1 fruit fly cellular context compared by ENCODE assay signal in genomic region chr3R:8896740-8897139, dm6.
A peak's percentile ranks its signal among the peaks of the same experiment; 100 is the strongest.
TF ChIP-seq lines count a peak whose summit lies in the region.

No protein-coding gene starts in this region.

TF ChIP-seq in whole organism, embryonic, 481 proteins besides CTCF, POLR2A, EP300 and RAD21 (continued from another document and continues in another):
- TF ChIP-seq nerfin-2 (GFP tag; IDR thresholded peaks at IDR 0.05; lab: Robert Waterston, UW; ENCODE audit: partially characterized antibody), result no peak
- TF ChIP-seq Sox100B (GFP tag; optimal IDR thresholded peaks at IDR 0.05; lab: Kevin White, UChicago), result peak; percentile 58
- TF ChIP-seq CG15073 (GFP tag; optimal IDR thresholded peaks at IDR 0.05; lab: Kevin White, UChicago), result no peak
- TF ChIP-seq CG2202 (tag; optimal IDR thresholded peaks at IDR 0.05; lab: Kevin White, UChicago), result peak; percentile 11
- TF ChIP-seq chn (GFP tag; optimal IDR thresholded peaks at IDR 0.05; lab: Kevin White, UChicago), result peak; percentile 50
- TF ChIP-seq CG6854 (GFP tag; optimal IDR thresholded peaks at IDR 0.05; lab: Kevin White, UChicago), result peak; percentile 6
- TF ChIP-seq CG15601 (tag; optimal IDR thresholded peaks at IDR 0.05; lab: Kevin White, UChicago), result peak; percentile 55
- TF ChIP-seq btn (GFP tag; optimal IDR thresholded peaks at IDR 0.05; lab: Kevin White, UChicago), result peak; percentile 41
- TF ChIP-seq BEAF-32 (GFP tag; optimal IDR thresholded peaks at IDR 0.05; lab: Kevin White, UChicago), result no peak
- TF ChIP-seq pnt (GFP tag; optimal IDR thresholded peaks at IDR 0.05; lab: Kevin White, UChicago), result peak; percentile 61
- no peak for TF ChIP-seq ash1 (GFP tag; optimal IDR thresholded peaks at IDR 0.05; lab: Kevin White, UChicago)
- no peak for TF ChIP-seq Hand (GFP tag; optimal IDR thresholded peaks at IDR 0.05; lab: Kevin White, UChicago)
- no peak for TF ChIP-seq CG1024 (GFP tag; IDR thresholded peaks at IDR 0.05; lab: Robert Waterston, UW)
- TF ChIP-seq CG17802 (tag; optimal IDR thresholded peaks at IDR 0.05; lab: Kevin White, UChicago), result peak; percentile 29
- TF ChIP-seq CG8944 (GFP tag; optimal IDR thresholded peaks at IDR 0.05; lab: Kevin White, UChicago), result peak; percentile 60
- TF ChIP-seq zfh1 (GFP tag; IDR thresholded peaks at IDR 0.05; lab: Robert Waterston, UW), result peak; percentile 52; the same call in 2 of the 3 replicates
- no peak for TF ChIP-seq CG17186 (GFP tag; optimal IDR thresholded peaks at IDR 0.05; lab: Kevin White, UChicago)
- peak; percentile 63 for TF ChIP-seq az2 (GFP tag; optimal IDR thresholded peaks at IDR 0.05; lab: Kevin White, UChicago)
- TF ChIP-seq NK7.1 (GFP tag; optimal IDR thresholded peaks at IDR 0.05; lab: Kevin White, UChicago), result no peak
- TF ChIP-seq slbo (GFP tag; IDR thresholded peaks at IDR 0.05; lab: Robert Waterston, UW), result peak; percentile 51
- TF ChIP-seq CG33557 (GFP tag; optimal IDR thresholded peaks at IDR 0.05; lab: Kevin White, UChicago), result peak; percentile 36
- TF ChIP-seq CG6765 (GFP tag; optimal IDR thresholded peaks at IDR 0.05; lab: Kevin White, UChicago), result peak; percentile 60
- no peak for TF ChIP-seq ato (GFP tag; IDR thresholded peaks at IDR 0.05; lab: Robert Waterston, UW; ENCODE audit: partially characterized antibody)
- TF ChIP-seq CG2889 (GFP tag; IDR thresholded peaks at IDR 0.05; lab: Robert Waterston, UW), result peak; percentile 50; the same call in 1 of the 3 replicates
- no peak for TF ChIP-seq danr (GFP tag; IDR thresholded peaks at IDR 0.05; lab: Robert Waterston, UW)
- peak; percentile 82 for TF ChIP-seq Oli (tag; optimal IDR thresholded peaks at IDR 0.05; lab: Kevin White, UChicago)
- peak; percentile 17 for TF ChIP-seq wek (GFP tag; optimal IDR thresholded peaks at IDR 0.05; lab: Kevin White, UChicago)
- peak; percentile 13 for TF ChIP-seq NC2α (GFP tag; optimal IDR thresholded peaks at IDR 0.05; lab: Kevin White, UChicago)
- no peak for TF ChIP-seq CG6654 (GFP tag; optimal IDR thresholded peaks at IDR 0.05; lab: Kevin White, UChicago)
- peak; percentile 81 for TF ChIP-seq row (GFP tag; IDR thresholded peaks at IDR 0.05; lab: Robert Waterston, UW)
- no peak for TF ChIP-seq Fer2 (tag; optimal IDR thresholded peaks at IDR 0.05; lab: Kevin White, UChicago)
- TF ChIP-seq Atf3 (GFP tag; optimal IDR thresholded peaks at IDR 0.05; lab: Kevin White, UChicago), result peak; percentile 35
- TF ChIP-seq slp2 (GFP tag; optimal IDR thresholded peaks at IDR 0.05; lab: Kevin White, UChicago), result no peak
- TF ChIP-seq maf-S (GFP tag; optimal IDR thresholded peaks at IDR 0.05; lab: Kevin White, UChicago), result peak; percentile 63
- peak; percentile 71 for TF ChIP-seq CG17359 (tag; optimal IDR thresholded peaks at IDR 0.05; lab: Kevin White, UChicago)
- peak in 1 of 2 experiments; percentile 80 for TF ChIP-seq eve (GFP tag; optimal IDR thresholded peaks at IDR 0.05; lab: Kevin White, UChicago)
- TF ChIP-seq CG6175 (GFP tag; IDR thresholded peaks at IDR 0.05; lab: Robert Waterston, UW), result 0 out of 3 replicates have a peak, but pooled peaks have one; percentile 16
- TF ChIP-seq prd (optimal IDR thresholded peaks at IDR 0.05; lab: Kevin White, UChicago), result no peak
- peak; percentile 75 for TF ChIP-seq prd (GFP tag; IDR thresholded peaks at IDR 0.05; lab: Robert Waterston, UW)
- peak; percentile 50 to 56 for TF ChIP-seq Pdp1 (GFP tag; optimal IDR thresholded peaks at IDR 0.05; lab: Kevin White, UChicago)
- no peak for TF ChIP-seq Stat92E (GFP tag; optimal IDR thresholded peaks at IDR 0.05; lab: Kevin White, UChicago)
- peak; percentile 57 for TF ChIP-seq CG10543 (GFP tag; optimal IDR thresholded peaks at IDR 0.05; lab: Kevin White, UChicago)
- TF ChIP-seq CG16779 (GFP tag; IDR thresholded peaks at IDR 0.05; lab: Robert Waterston, UW), result no peak
- TF ChIP-seq zen (tag; optimal IDR thresholded peaks at IDR 0.05; lab: Kevin White, UChicago), result peak; percentile 25
- TF ChIP-seq CG2875 (GFP tag; optimal IDR thresholded peaks at IDR 0.05; lab: Kevin White, UChicago), result peak; percentile 19
- TF ChIP-seq scrt (GFP tag; optimal IDR thresholded peaks at IDR 0.05; lab: Kevin White, UChicago), result peak; percentile 46
- TF ChIP-seq CG9437 (GFP tag; optimal IDR thresholded peaks at IDR 0.05; lab: Kevin White, UChicago), result peak; percentile 51
- TF ChIP-seq chif (GFP tag; optimal IDR thresholded peaks at IDR 0.05; lab: Kevin White, UChicago), result peak; percentile 60 to 74
- TF ChIP-seq wdn (GFP tag; IDR thresholded peaks at IDR 0.05; lab: Robert Waterston, UW), result 0 out of 2 replicates have a peak, but pooled peaks have one; percentile 24
- peak; percentile 36 for TF ChIP-seq jing (GFP tag; optimal IDR thresholded peaks at IDR 0.05; lab: Kevin White, UChicago)
- peak; percentile 61 for TF ChIP-seq pum (GFP tag; optimal IDR thresholded peaks at IDR 0.05; lab: Kevin White, UChicago)
- peak; percentile 55 to 70 for TF ChIP-seq dpn (GFP tag; optimal IDR thresholded peaks at IDR 0.05; lab: Kevin White, UChicago)
- peak; percentile 61 for TF ChIP-seq pho (GFP tag; optimal IDR thresholded peaks at IDR 0.05; lab: Kevin White, UChicago)
- no peak for TF ChIP-seq chinmo (GFP tag; IDR thresholded peaks at IDR 0.05; lab: Robert Waterston, UW; ENCODE audit: partially characterized antibody)
- TF ChIP-seq pzg (GFP tag; optimal IDR thresholded peaks at IDR 0.05; lab: Kevin White, UChicago), result no peak
- peak; percentile 44 for TF ChIP-seq da (GFP tag; optimal IDR thresholded peaks at IDR 0.05; lab: Kevin White, UChicago)
- peak; percentile 77 for TF ChIP-seq CG17385 (GFP tag; optimal IDR thresholded peaks at IDR 0.05; lab: Kevin White, UChicago)
- TF ChIP-seq fd64A (GFP tag; optimal IDR thresholded peaks at IDR 0.05; lab: Kevin White, UChicago), result peak; percentile 12
- TF ChIP-seq CG8281 (tag; optimal IDR thresholded peaks at IDR 0.05; lab: Kevin White, UChicago), result peak; percentile 39
- peak; percentile 66 for TF ChIP-seq Meics (GFP tag; optimal IDR thresholded peaks at IDR 0.05; lab: Kevin White, UChicago)
- TF ChIP-seq Camta (GFP tag; optimal IDR thresholded peaks at IDR 0.05; lab: Kevin White, UChicago), result peak; percentile 71
- TF ChIP-seq CG17568 (GFP tag; optimal IDR thresholded peaks at IDR 0.05; lab: Kevin White, UChicago), result peak; percentile 48
- no peak for TF ChIP-seq vnd (GFP tag; IDR thresholded peaks at IDR 0.05; lab: Robert Waterston, UW; ENCODE audit: partially characterized antibody)
- no peak for TF ChIP-seq CG11085 (GFP tag; IDR thresholded peaks at IDR 0.05; lab: Robert Waterston, UW)
- no peak for TF ChIP-seq CG5953 (GFP tag; IDR thresholded peaks at IDR 0.05; lab: Robert Waterston, UW)
- TF ChIP-seq sug (tag; optimal IDR thresholded peaks at IDR 0.05; lab: Kevin White, UChicago), result peak; percentile 27
- peak; percentile 62 for TF ChIP-seq bcd (GFP tag; optimal IDR thresholded peaks at IDR 0.05; lab: Kevin White, UChicago)
- TF ChIP-seq Taf1 (GFP tag; IDR thresholded peaks at IDR 0.05; lab: Robert Waterston, UW), result 0 out of 2 replicates have a peak, but pooled peaks have one; percentile 26
- no peak for TF ChIP-seq B-H2 (GFP tag; optimal IDR thresholded peaks at IDR 0.05; lab: Kevin White, UChicago)
- TF ChIP-seq CG7963 (GFP tag; IDR thresholded peaks at IDR 0.05; lab: Robert Waterston, UW; ENCODE audit: partially characterized antibody), result no peak
- peak; percentile 62 for TF ChIP-seq Fer3 (tag; optimal IDR thresholded peaks at IDR 0.05; lab: Kevin White, UChicago)
- TF ChIP-seq amos (GFP tag; IDR thresholded peaks at IDR 0.05; lab: Robert Waterston, UW; ENCODE audit: partially characterized antibody), result no peak
- no peak for TF ChIP-seq CG15479 (GFP tag; optimal IDR thresholded peaks at IDR 0.05; lab: Kevin White, UChicago)
- no peak for TF ChIP-seq CG4707 (GFP tag; optimal IDR thresholded peaks at IDR 0.05; lab: Kevin White, UChicago)
- peak; percentile 37 for TF ChIP-seq CG13123 (GFP tag; optimal IDR thresholded peaks at IDR 0.05; lab: Kevin White, UChicago)
- TF ChIP-seq CG9932 (GFP tag; IDR thresholded peaks at IDR 0.05; lab: Robert Waterston, UW), result peak; percentile 66; the same call in 1 of the 2 replicates
- peak; percentile 66 for TF ChIP-seq CG8924 (tag; optimal IDR thresholded peaks at IDR 0.05; lab: Kevin White, UChicago)
- TF ChIP-seq Fer1 (GFP tag; optimal IDR thresholded peaks at IDR 0.05; lab: Kevin White, UChicago), result peak; percentile 77
- TF ChIP-seq Lhr (GFP tag; optimal IDR thresholded peaks at IDR 0.05; lab: Kevin White, UChicago), result no peak
- no peak for TF ChIP-seq tll (GFP tag; optimal IDR thresholded peaks at IDR 0.05; lab: Kevin White, UChicago)
- TF ChIP-seq CoRest (tag; optimal IDR thresholded peaks at IDR 0.05; lab: Kevin White, UChicago), result peak; percentile 77
- TF ChIP-seq Mad (GFP tag; optimal IDR thresholded peaks at IDR 0.05; lab: Kevin White, UChicago), result peak; percentile 60
- peak; percentile 74; the same call in 2 of the 3 replicates for TF ChIP-seq ci (GFP tag; IDR thresholded peaks at IDR 0.05; lab: Robert Waterston, UW)
- TF ChIP-seq Spps (tag; optimal IDR thresholded peaks at IDR 0.05; lab: Kevin White, UChicago), result no peak
- TF ChIP-seq CG18011 (GFP tag; optimal IDR thresholded peaks at IDR 0.05; lab: Kevin White, UChicago), result peak; percentile 41
- no peak for TF ChIP-seq Optix (GFP tag; IDR thresholded peaks at IDR 0.05; lab: Robert Waterston, UW)
- TF ChIP-seq Asciz (GFP tag; optimal IDR thresholded peaks at IDR 0.05; lab: Kevin White, UChicago), result peak; percentile 61
- TF ChIP-seq vfl (GFP tag; optimal IDR thresholded peaks at IDR 0.05; lab: Kevin White, UChicago), result peak; percentile 46
- TF ChIP-seq br (optimal IDR thresholded peaks at IDR 0.05; lab: Kevin White, UChicago), result no peak
- TF ChIP-seq E2f2 (GFP tag; IDR thresholded peaks at IDR 0.05; lab: Robert Waterston, UW), result peak; percentile 53
- TF ChIP-seq CG11398 (GFP tag; optimal IDR thresholded peaks at IDR 0.05; lab: Kevin White, UChicago), result peak; percentile 48
- TF ChIP-seq tgo (GFP tag; IDR thresholded peaks at IDR 0.05; lab: Robert Waterston, UW), result peak; percentile 56; the same call in 2 of the 3 replicates
- peak; percentile 58 for TF ChIP-seq CG18476 (GFP tag; optimal IDR thresholded peaks at IDR 0.05; lab: Kevin White, UChicago)
- TF ChIP-seq Dbx (GFP tag; IDR thresholded peaks at IDR 0.05; lab: Robert Waterston, UW), result no peak
- peak; percentile 68 for TF ChIP-seq Xbp1 (GFP tag; optimal IDR thresholded peaks at IDR 0.05; lab: Kevin White, UChicago)
- peak; percentile 44; the same call in 2 of the 3 replicates for TF ChIP-seq CG14050 (GFP tag; IDR thresholded peaks at IDR 0.05; lab: Robert Waterston, UW)
- TF ChIP-seq ems (GFP tag; optimal IDR thresholded peaks at IDR 0.05; lab: Kevin White, UChicago), result peak; percentile 60
- no peak for TF ChIP-seq CG14965 (GFP tag; optimal IDR thresholded peaks at IDR 0.05; lab: Kevin White, UChicago; ENCODE audit: borderline replicate concordance)
- peak; percentile 77 for TF ChIP-seq grau (tag; optimal IDR thresholded peaks at IDR 0.05; lab: Kevin White, UChicago)
- no peak for TF ChIP-seq CG4617 (GFP tag; optimal IDR thresholded peaks at IDR 0.05; lab: Kevin White, UChicago; ENCODE audit: borderline replicate concordance)
- 0 out of 4 replicates have a peak, but pooled peaks have one; percentile 19 for TF ChIP-seq Gug (GFP tag; IDR thresholded peaks at IDR 0.05; lab: Robert Waterston, UW)
- peak; percentile 73 for TF ChIP-seq caup (GFP tag; optimal IDR thresholded peaks at IDR 0.05; lab: Kevin White, UChicago; ENCODE audit: severe bottlenecking)
- TF ChIP-seq jumu (GFP tag; optimal IDR thresholded peaks at IDR 0.05; lab: Kevin White, UChicago), result peak; percentile 61
- TF ChIP-seq CG14667 (GFP tag; IDR thresholded peaks at IDR 0.05; lab: Robert Waterston, UW), result peak; percentile 36; the same call in 1 of the 2 replicates
- no peak for TF ChIP-seq crp (GFP tag; optimal IDR thresholded peaks at IDR 0.05; lab: Kevin White, UChicago)
- no peak for TF ChIP-seq Doc3 (GFP tag; IDR thresholded peaks at IDR 0.05; lab: Robert Waterston, UW; ENCODE audit: partially characterized antibody)
- TF ChIP-seq CG6683 (GFP tag; optimal IDR thresholded peaks at IDR 0.05; lab: Kevin White, UChicago), result no peak
- TF ChIP-seq gfzf (GFP tag; optimal IDR thresholded peaks at IDR 0.05; lab: Kevin White, UChicago), result no peak
- TF ChIP-seq z (GFP tag; IDR thresholded peaks at IDR 0.05; lab: Robert Waterston, UW), result no peak
- TF ChIP-seq CG1529 (GFP tag; optimal IDR thresholded peaks at IDR 0.05; lab: Kevin White, UChicago), result peak; percentile 43
- TF ChIP-seq CG30403 (GFP tag; optimal IDR thresholded peaks at IDR 0.05; lab: Kevin White, UChicago), result peak; percentile 78
- TF ChIP-seq gcm2 (GFP tag; optimal IDR thresholded peaks at IDR 0.05; lab: Kevin White, UChicago), result peak; percentile 36
- no peak for TF ChIP-seq ssp (GFP tag; IDR thresholded peaks at IDR 0.05; lab: Robert Waterston, UW)
- TF ChIP-seq usp (GFP tag; optimal IDR thresholded peaks at IDR 0.05; lab: Kevin White, UChicago), result no peak
- no peak for TF ChIP-seq CG33213 (GFP tag; optimal IDR thresholded peaks at IDR 0.05; lab: Kevin White, UChicago)
- peak; percentile 45 for TF ChIP-seq crc (GFP tag; optimal IDR thresholded peaks at IDR 0.05; lab: Kevin White, UChicago)
- peak; percentile 63 for TF ChIP-seq CG1603 (tag; optimal IDR thresholded peaks at IDR 0.05; lab: Kevin White, UChicago)
- TF ChIP-seq CG8388 (GFP tag; optimal IDR thresholded peaks at IDR 0.05; lab: Kevin White, UChicago), result peak; percentile 56
- peak; percentile 95 for TF ChIP-seq sens (GFP tag; lab: Kevin White, UChicago)
- peak; percentile 41 for TF ChIP-seq Dip3 (GFP tag; optimal IDR thresholded peaks at IDR 0.05; lab: Kevin White, UChicago)
- peak; percentile 45 for TF ChIP-seq mam (GFP tag; optimal IDR thresholded peaks at IDR 0.05; lab: Kevin White, UChicago)
- TF ChIP-seq corto (GFP tag; optimal IDR thresholded peaks at IDR 0.05; lab: Kevin White, UChicago), result no peak
- peak; percentile 18 for TF ChIP-seq CG31365 (tag; optimal IDR thresholded peaks at IDR 0.05; lab: Kevin White, UChicago)
- no peak for TF ChIP-seq D19B (GFP tag; optimal IDR thresholded peaks at IDR 0.05; lab: Kevin White, UChicago)
- TF ChIP-seq CG34224 (GFP tag; IDR thresholded peaks at IDR 0.05; lab: Robert Waterston, UW; ENCODE audit: partially characterized antibody), result no peak
- TF ChIP-seq cas (GFP tag; IDR thresholded peaks at IDR 0.05; lab: Robert Waterston, UW), result no peak
- TF ChIP-seq CG14860 (GFP tag; IDR thresholded peaks at IDR 0.05; lab: Robert Waterston, UW; ENCODE audit: partially characterized antibody), result no peak
- no peak for TF ChIP-seq Tbp (GFP tag; optimal IDR thresholded peaks at IDR 0.05; lab: Kevin White, UChicago)
- TF ChIP-seq twi (tag; optimal IDR thresholded peaks at IDR 0.05; lab: Kevin White, UChicago), result peak; percentile 12
- TF ChIP-seq CG18262 (tag; optimal IDR thresholded peaks at IDR 0.05; lab: Kevin White, UChicago), result peak; percentile 65
- no peak for TF ChIP-seq Hr39 (optimal IDR thresholded peaks at IDR 0.05; lab: Kevin White, UChicago)
